Worm (Caenorhabditis elegans): ENCODE data around the gene F53G2.12.
A peak's percentile ranks its signal among the peaks of the same experiment; 100 is the strongest.

Gene F53G2.12

DNA sequence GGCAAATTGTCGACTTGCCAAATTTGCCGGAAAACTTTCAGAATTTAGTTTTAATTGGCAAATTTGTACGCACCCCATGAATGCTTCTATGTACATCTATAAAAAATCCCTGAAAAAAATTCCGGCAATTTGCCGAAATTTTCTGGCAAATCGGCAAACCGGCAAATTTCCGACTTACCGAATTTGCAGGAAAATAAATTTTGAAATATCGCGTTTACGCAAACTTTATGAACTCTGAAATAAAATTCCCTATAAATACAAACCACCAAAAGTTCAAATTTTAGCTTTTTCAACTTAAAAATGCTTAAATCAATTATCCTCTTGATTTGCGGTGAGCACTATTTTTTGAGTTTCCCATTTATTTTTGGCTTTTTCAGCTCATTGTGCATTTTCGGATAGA lies 1.2 kb upstream of the F53G2.12 start, which contains the start of gene F53G2.3:
Gene F53G2.3, plus strand, starts transcription at position 301 of the 400 bp plus-strand sequence.
- TF ChIP-seq pag-3 (tag; optimal IDR thresholded peaks at IDR 0.05; ENCODE audit: borderline replicate concordance) (no peak), C38D4.7 (GFP tag; optimal IDR thresholded peaks at IDR 0.05) (no peak), ttx-3 (tag; optimal IDR thresholded peaks at IDR 0.05) (no peak)

DNA sequence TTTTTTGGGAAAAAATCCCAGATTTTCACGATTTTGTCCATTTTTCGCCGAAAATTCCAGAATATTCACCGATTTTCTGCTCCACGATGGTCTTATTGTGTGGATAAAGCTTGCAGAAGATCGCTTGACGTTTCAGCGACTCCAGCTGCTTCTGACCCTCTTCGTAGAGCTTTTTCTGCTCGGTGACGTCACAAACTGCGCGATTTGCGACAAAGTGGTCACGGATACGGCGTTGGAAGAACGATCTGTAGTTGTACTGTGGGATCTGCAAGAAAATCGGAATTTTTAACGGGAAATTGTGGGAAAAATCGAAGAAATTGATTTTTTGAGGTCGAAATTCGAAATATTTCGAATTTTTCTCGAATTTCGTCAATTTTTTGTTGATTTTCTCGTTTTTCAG lies 347 bp downstream of the F53G2.12 start, which contains the start of gene mnat-1:
Gene mnat-1, minus strand, starts transcription at position 101 of the 400 bp plus-strand sequence.
- TF ChIP-seq mec-3 (tag; optimal IDR thresholded peaks at IDR 0.05; ENCODE audit: borderline replicate concordance), result no peak
- TF ChIP-seq sox-4 (tag; optimal IDR thresholded peaks at IDR 0.05), result no peak
- TF ChIP-seq T23F11.4 (GFP tag; optimal IDR thresholded peaks at IDR 0.05), result no peak
- TF ChIP-seq nfya-1 (tag; optimal IDR thresholded peaks at IDR 0.05), result no peak
- no peak for TF ChIP-seq hlh-30 (tag; optimal IDR thresholded peaks at IDR 0.05; ENCODE audit: insufficient read depth)
- no peak for TF ChIP-seq ceh-31 (tag; optimal IDR thresholded peaks at IDR 0.05)
- TF ChIP-seq odd-2 (tag; optimal IDR thresholded peaks at IDR 0.05), result no peak
- TF ChIP-seq madf-2 (tag; optimal IDR thresholded peaks at IDR 0.05), result no peak
- no peak for TF ChIP-seq hlh-13 (GFP tag; optimal IDR thresholded peaks at IDR 0.05)
- TF ChIP-seq sdc-2 (tag; optimal IDR thresholded peaks at IDR 0.05), result no peak
- no peak for TF ChIP-seq ceh-30 (tag; optimal IDR thresholded peaks at IDR 0.05)
- no peak for TF ChIP-seq pat-9 (tag; optimal IDR thresholded peaks at IDR 0.05)
- TF ChIP-seq ceh-9 (tag; optimal IDR thresholded peaks at IDR 0.05), result no peak
- no peak for TF ChIP-seq ceh-19 (GFP tag; optimal IDR thresholded peaks at IDR 0.05)
- no peak for TF ChIP-seq lin-11 (tag; optimal IDR thresholded peaks at IDR 0.05)

- TF ChIP-seq tbx-2 (tag; optimal IDR thresholded peaks at IDR 0.05) (no peak), rnt-1 (tag; optimal IDR thresholded peaks at IDR 0.05) (no peak), ceh-14 (tag; optimal IDR thresholded peaks at IDR 0.05) (no peak), eyg-1 (tag; optimal IDR thresholded peaks at IDR 0.05) (no peak), pha-4 (tag; optimal IDR thresholded peaks at IDR 0.05) (no peak), nfya-1 (tag; optimal IDR thresholded peaks at IDR 0.05) (no peak), ama-1 (optimal IDR thresholded peaks at IDR 0.05) (no peak), syd-9 (tag; optimal IDR thresholded peaks at IDR 0.05) (no peak), pqm-1 (tag; optimal IDR thresholded peaks at IDR 0.05) (no peak), ahr-1 (tag; optimal IDR thresholded peaks at IDR 0.05) (no peak), npax-4 (tag; optimal IDR thresholded peaks at IDR 0.05) (no peak), madf-2 (tag; optimal IDR thresholded peaks at IDR 0.05) (no peak), fkh-10 (GFP tag; optimal IDR thresholded peaks at IDR 0.05) (no peak), gmeb-2 (tag; optimal IDR thresholded peaks at IDR 0.05) (no peak), Y22D7AL.16 (tag; optimal IDR thresholded peaks at IDR 0.05) (no peak), ceh-9 (tag; optimal IDR thresholded peaks at IDR 0.05) (no peak), ceh-48 (tag; optimal IDR thresholded peaks at IDR 0.05) (no peak), ztf-16 (tag; optimal IDR thresholded peaks at IDR 0.05) (no peak), ref-2 (tag; optimal IDR thresholded peaks at IDR 0.05) (no peak)
Measured at ce11 chrII:2473270-2473669, 5.6 kb downstream of the F53G2.12 start, which contains the start of gene tsr-1. tsr-1 (minus strand) TSS chrII:2473370.

ce11 chrII:2468885-2469284 lies 10.0 kb downstream of the F53G2.12 start:
- TF ChIP-seq ttx-3 (tag; optimal IDR thresholded peaks at IDR 0.05), result no peak
- TF ChIP-seq ets-4 (tag; optimal IDR thresholded peaks at IDR 0.05), result no peak
- peak; percentile 35 for TF ChIP-seq ceh-48 (tag; optimal IDR thresholded peaks at IDR 0.05)
- no peak for TF ChIP-seq unc-3 (GFP tag; conservative IDR thresholded peaks at IDR 0.05)
- no peak for TF ChIP-seq unc-3 (tag; optimal IDR thresholded peaks at IDR 0.05)

Data from whole organism, late embryonic.